Fruit fly (Drosophila melanogaster) whole organism, embryonic: ENCODE data around the gene CG1847.
A peak's percentile ranks its signal among the peaks of the same experiment; 100 is the strongest.

Experiments used
- B-H2 ChIP-seq: fragments of 200-800 bp; sonication (Bioruptor generic); optimal IDR thresholded peaks from 2 replicates; lab custom pipeline; 2018; ENCODE audit warnings: missing biosample characterization, mild to moderate bottlenecking, missing genetic modification characterization
- Bgb ChIP-seq: fragments of 200-800 bp; sonication (Bioruptor generic); IDR thresholded peaks from 2 replicates; pipeline ENCODE4 v1.3.6; 2022; ENCODE audit warnings: missing biosample characterization, missing genetic modification characterization; ENCODE audit not compliant: partially characterized antibody
- CG10321 ChIP-seq: fragments of 200-800 bp; sonication (Bioruptor generic); IDR thresholded peaks from 2 replicates; pipeline ENCODE4 v1.3.6; 2022; ENCODE audit warnings: missing biosample characterization, missing genetic modification characterization
- CG10979 ChIP-seq: fragments of 200-800 bp; sonication (Bioruptor generic); optimal IDR thresholded peaks from 2 replicates; lab custom pipeline; 2018; ENCODE audit warnings: missing biosample characterization, mild to moderate bottlenecking, missing genetic modification characterization, moderate library complexity
- CG11504 ChIP-seq: fragments of 200-800 bp; sonication (Bioruptor generic); optimal IDR thresholded peaks from 3 replicates; lab custom pipeline; 2019; ENCODE audit warnings: missing biosample characterization, mild to moderate bottlenecking, missing genetic modification characterization, moderate library complexity
- CG12942 ChIP-seq: fragments of 200-800 bp; sonication (Bioruptor generic); optimal IDR thresholded peaks from 3 replicates; lab custom pipeline; 2016; ENCODE audit warnings: missing biosample characterization, missing genetic modification characterization
- CG13296 ChIP-seq: fragments of 200-800 bp; sonication (Bioruptor generic); optimal IDR thresholded peaks from 3 replicates; lab custom pipeline; 2018; ENCODE audit warnings: missing biosample characterization, mild to moderate bottlenecking, missing genetic modification characterization
- CG14441 ChIP-seq: fragments of 200-800 bp; sonication (Bioruptor generic); IDR thresholded peaks from 2 replicates; pipeline ENCODE4 v1.3.6; 2022; ENCODE audit warnings: missing biosample characterization, missing genetic modification characterization
- CG14710 ChIP-seq: fragments of 200-800 bp; sonication (Bioruptor generic); optimal IDR thresholded peaks from 3 replicates; lab custom pipeline; 2019; ENCODE audit warnings: missing biosample characterization, mild to moderate bottlenecking, missing genetic modification characterization, moderate library complexity
- CG15514 ChIP-seq: fragments of 200-800 bp; sonication (Bioruptor generic); optimal IDR thresholded peaks from 3 replicates; lab custom pipeline; 2017; ENCODE audit warnings: missing biosample characterization, missing genetic modification characterization, mild to moderate bottlenecking, moderate library complexity, missing genetic modification reagents
- CG15601 ChIP-seq: fragments of 200-800 bp; sonication (Bioruptor generic); optimal IDR thresholded peaks from 3 replicates; lab custom pipeline; 2019; ENCODE audit warnings: missing biosample characterization, mild to moderate bottlenecking, missing genetic modification characterization, moderate library complexity
- CG17186 ChIP-seq: fragments of 200-800 bp; sonication (Bioruptor generic); optimal IDR thresholded peaks from 3 replicates; lab custom pipeline; 2017; ENCODE audit warnings: missing biosample characterization, missing genetic modification reagents, missing genetic modification characterization
- CG3281 ChIP-seq: fragments of 200-800 bp; sonication (Bioruptor generic); optimal IDR thresholded peaks from 3 replicates; lab custom pipeline; 2017; ENCODE audit warnings: missing biosample characterization, mild to moderate bottlenecking, missing genetic modification characterization
- CG5953 ChIP-seq: fragments of 200-800 bp; sonication (Bioruptor generic); IDR thresholded peaks from 2 replicates; pipeline ENCODE4 v1.3.6; 2022; ENCODE audit warnings: missing biosample characterization, missing genetic modification characterization
- CG6813 ChIP-seq: fragments of 200-800 bp; sonication (Bioruptor generic); optimal IDR thresholded peaks from 2 replicates; lab custom pipeline; 2017; ENCODE audit warnings: missing biosample characterization, missing genetic modification characterization, mild to moderate bottlenecking, moderate library complexity, missing genetic modification reagents
- CG7963 ChIP-seq: fragments of 200-800 bp; sonication (Bioruptor generic); IDR thresholded peaks from 3 replicates; pipeline ENCODE4 v1.3.6; 2022; ENCODE audit warnings: missing biosample characterization, missing genetic modification characterization; ENCODE audit not compliant: partially characterized antibody
- CG8290 ChIP-seq, 3 experiments: fragments of 200-800 bp; sonication (Bioruptor generic); optimal IDR thresholded peaks; 2 replicates each; lab custom pipeline; 2016 to 2019; ENCODE audit warnings: missing biosample characterization in 3 of 3, missing genetic modification characterization in 3 of 3, mild to moderate bottlenecking in 2 of 3, moderate library complexity in 1 of 3
- CG9437 ChIP-seq: fragments of 200-800 bp; sonication (Bioruptor generic); optimal IDR thresholded peaks from 2 replicates; lab custom pipeline; 2018; ENCODE audit warnings: missing biosample characterization, mild to moderate bottlenecking, missing genetic modification characterization
- CG9609 ChIP-seq: fragments of 200-800 bp; sonication (Bioruptor generic); optimal IDR thresholded peaks from 3 replicates; lab custom pipeline; 2016; ENCODE audit warnings: missing biosample characterization, missing genetic modification characterization
- CG9817 ChIP-seq: fragments of 200-800 bp; sonication (Bioruptor generic); optimal IDR thresholded peaks from 2 replicates; lab custom pipeline; 2018; ENCODE audit warnings: missing biosample characterization, mild to moderate bottlenecking, missing genetic modification characterization, moderate library complexity
- D19A ChIP-seq: fragments of 200-800 bp; optimal IDR thresholded peaks from 3 replicates; lab custom pipeline; 2019; ENCODE audit warnings: missing biosample characterization, mild to moderate bottlenecking, missing genetic modification characterization, moderate library complexity
- D19B ChIP-seq: fragments of 200-800 bp; sonication (Bioruptor generic); optimal IDR thresholded peaks from 2 replicates; lab custom pipeline; 2017; ENCODE audit warnings: missing biosample characterization, mild to moderate bottlenecking, missing genetic modification characterization
- Hr51 ChIP-seq, 2 experiments: fragments of 200-800 bp; sonication (Bioruptor generic); optimal IDR thresholded peaks; 2 replicates in 1 of 2; 3 replicates in 1 of 2; lab custom pipeline; 2016 to 2018; ENCODE audit warnings: missing biosample characterization in 2 of 2, missing genetic modification characterization in 2 of 2, mild to moderate bottlenecking in 1 of 2, moderate library complexity in 1 of 2
- Mrtf ChIP-seq: fragments of 200-800 bp; sonication (Bioruptor generic); IDR thresholded peaks from 3 replicates; pipeline ENCODE4 v1.3.6; 2022; ENCODE audit warnings: missing biosample characterization, missing genetic modification characterization
- Scr ChIP-seq: fragments of 200-800 bp; sonication (Bioruptor generic); IDR thresholded peaks from 2 replicates; pipeline ENCODE4 v1.3.6; 2022; ENCODE audit warnings: missing biosample characterization, missing genetic modification characterization; ENCODE audit not compliant: partially characterized antibody
- abd-A ChIP-seq: fragments of 200-800 bp; sonication (Bioruptor generic); optimal IDR thresholded peaks from 3 replicates; lab custom pipeline; 2019; ENCODE audit warnings: missing biosample characterization, mild to moderate bottlenecking, missing genetic modification characterization, moderate library complexity
- bsh ChIP-seq, 2 experiments: fragments of 200-800 bp; sonication (Bioruptor generic); optimal IDR thresholded peaks; 2 replicates each; lab custom pipeline; 2017 to 2018; ENCODE audit warnings: mild to moderate bottlenecking in 2 of 2, missing biosample characterization in 2 of 2, missing genetic modification characterization in 2 of 2, moderate library complexity in 1 of 2
- dan ChIP-seq: fragments of 200-800 bp; sonication (Bioruptor generic); IDR thresholded peaks from 2 replicates; pipeline ENCODE4 v1.3.6; 2022; ENCODE audit warnings: missing biosample characterization, missing genetic modification characterization
- emc ChIP-seq: fragments of 200-800 bp; sonication (Bioruptor generic); optimal IDR thresholded peaks from 2 replicates; lab custom pipeline; 2016; ENCODE audit warnings: missing biosample characterization, missing genetic modification characterization
- grau ChIP-seq: fragments of 200-800 bp; optimal IDR thresholded peaks from 3 replicates; lab custom pipeline; 2019; ENCODE audit warnings: missing biosample characterization, mild to moderate bottlenecking, missing genetic modification characterization, moderate library complexity
- gsb ChIP-seq: fragments of 200-800 bp; sonication (Bioruptor generic); IDR thresholded peaks from 2 replicates; pipeline ENCODE4 v1.3.6; 2022; ENCODE audit warnings: missing biosample characterization, missing genetic modification characterization
- hkb ChIP-seq, 2 experiments: fragments of 200-800 bp in 1 of 2; fragments of >200 bp in 1 of 2; sonication (Bioruptor generic) in 1 of 2; IDR thresholded peaks in 1 of 2; optimal IDR thresholded peaks in 1 of 2; 2 replicates each; pipeline versions ENCODE4 v1.3.6 to Lab custom; 2017 to 2022; ENCODE audit warnings: missing biosample characterization in 1 of 2, missing genetic modification characterization in 1 of 2
- hth ChIP-seq: fragments of >200 bp; optimal IDR thresholded peaks from 2 replicates; lab custom pipeline; 2017; ENCODE audit warnings: inconsistent platforms
- klu ChIP-seq: fragments of 200-800 bp; sonication (Bioruptor generic); IDR thresholded peaks from 2 replicates; pipeline ENCODE4 v1.3.6; 2022; ENCODE audit warnings: missing biosample characterization, missing genetic modification characterization
- lbe ChIP-seq: fragments of 200-800 bp; sonication (Bioruptor generic); optimal IDR thresholded peaks from 2 replicates; lab custom pipeline; 2016; ENCODE audit warnings: missing biosample characterization, mild to moderate bottlenecking, missing genetic modification characterization
- lilli ChIP-seq: fragments of 200-800 bp; sonication (Bioruptor generic); optimal IDR thresholded peaks from 3 replicates; lab custom pipeline; 2016; ENCODE audit warnings: missing biosample characterization, missing genetic modification characterization
- lmd ChIP-seq: fragments of 200-800 bp; sonication (Bioruptor generic); IDR thresholded peaks from 2 replicates; pipeline ENCODE4 v1.3.6; 2022; ENCODE audit warnings: missing biosample characterization, missing genetic modification characterization
- nau ChIP-seq: fragments of 200-800 bp; sonication (Bioruptor generic); optimal IDR thresholded peaks from 3 replicates; lab custom pipeline; 2017; ENCODE audit warnings: missing biosample characterization, mild to moderate bottlenecking, missing genetic modification characterization, missing genetic modification reagents
- p53 ChIP-seq: fragments of 200-800 bp; sonication (Bioruptor generic); optimal IDR thresholded peaks from 2 replicates; lab custom pipeline; 2016; ENCODE audit warnings: missing biosample characterization, missing genetic modification characterization
- slou ChIP-seq: fragments of 200-800 bp; sonication (Bioruptor generic); optimal IDR thresholded peaks from 3 replicates; lab custom pipeline; 2016; ENCODE audit warnings: missing biosample characterization, missing genetic modification characterization
- stc ChIP-seq: fragments of 200-800 bp; sonication (Bioruptor generic); IDR thresholded peaks from 2 replicates; pipeline ENCODE4 v1.3.6; 2022; ENCODE audit warnings: missing biosample characterization, missing genetic modification characterization
- tll ChIP-seq, 2 experiments: fragments of 200-800 bp in 1 of 2; fragments of >200 bp in 1 of 2; sonication (Bioruptor generic) in 1 of 2; optimal IDR thresholded peaks; 2 replicates each; lab custom pipeline; 2017 to 2019; ENCODE audit warnings: missing biosample characterization in 2 of 2, missing genetic modification characterization in 2 of 2, mild to moderate bottlenecking in 1 of 2, moderate library complexity in 1 of 2
- tna ChIP-seq: fragments of 200-800 bp; sonication (Bioruptor generic); IDR thresholded peaks from 2 replicates; pipeline ENCODE4 v1.3.6; 2022; ENCODE audit warnings: missing biosample characterization, missing genetic modification characterization; ENCODE audit not compliant: partially characterized antibody
- ttk ChIP-seq: fragments of 200-800 bp; sonication (Bioruptor generic); IDR thresholded peaks from 2 replicates; pipeline ENCODE4 v2.1.2; 2022; ENCODE audit warnings: missing biosample characterization, missing genetic modification characterization
- vfl ChIP-seq: fragments of 200-800 bp; sonication (Bioruptor generic); optimal IDR thresholded peaks from 2 replicates; lab custom pipeline; 2016; ENCODE audit warnings: missing biosample characterization, missing genetic modification characterization
- vnd ChIP-seq: fragments of 200-800 bp; sonication (Bioruptor generic); IDR thresholded peaks from 3 replicates; pipeline ENCODE4 v1.3.6; 2022; ENCODE audit warnings: missing biosample characterization, missing genetic modification characterization; ENCODE audit not compliant: partially characterized antibody
- wdn ChIP-seq: fragments of 200-800 bp; sonication (Bioruptor generic); IDR thresholded peaks from 2 replicates; pipeline ENCODE4 v1.3.6; 2022; ENCODE audit warnings: missing biosample characterization, missing genetic modification characterization
- zfh1 ChIP-seq: fragments of 200-800 bp; sonication (Bioruptor generic); IDR thresholded peaks from 3 replicates; pipeline ENCODE4 v1.3.6; 2022; ENCODE audit warnings: missing biosample characterization, missing genetic modification characterization

The CG1847 gene

dm6 chrX:11854758-11855465 is 14.1 kb upstream of the CG1847 start, which contains the start of the genes CG10347 and ATP7 (continued):
- TF ChIP-seq CG6813 (GFP tag; lab: Kevin White, UChicago) (no peak), CG17186 (peak; percentile 15), lmd (GFP tag; lab: Robert Waterston, UW) (no peak), slou (GFP tag; lab: Kevin White, UChicago) (no peak), CG9817 (tag; lab: Kevin White, UChicago) (no peak), CG9609 (GFP tag; lab: Kevin White, UChicago) (no peak), vfl (GFP tag; lab: Kevin White, UChicago) (no peak), Scr (peak; percentile 94), p53 (GFP tag; lab: Kevin White, UChicago) (peak; percentile 43), bsh (GFP tag; optimal IDR thresholded peaks at IDR 0.05; lab: Kevin White, UChicago) (no peak), CG5953 (GFP tag; lab: Robert Waterston, UW) (no peak), Mrtf (GFP tag; lab: Robert Waterston, UW) (no peak), dan (GFP tag; lab: Robert Waterston, UW) (no peak), CG10979 (tag; lab: Kevin White, UChicago) (no peak), tll (GFP tag; optimal IDR thresholded peaks at IDR 0.05; lab: Kevin White, UChicago) (no peak), klu (GFP tag; lab: Robert Waterston, UW) (no peak), CG14441 (GFP tag; lab: Robert Waterston, UW) (no peak), abd-A (tag; lab: Kevin White, UChicago) (no peak), vnd (peak; percentile 85), CG15514 (GFP tag; lab: Kevin White, UChicago) (peak; percentile 63), stc (GFP tag; lab: Robert Waterston, UW) (no peak), CG14710 (peak; percentile 49), Bgb (GFP tag; lab: Robert Waterston, UW) (peak; percentile 90), nau (peak; percentile 5), CG15601 (tag; lab: Kevin White, UChicago) (no peak), tna (GFP tag; lab: Robert Waterston, UW) (peak; percentile 82), Hr51 (GFP tag; optimal IDR thresholded peaks at IDR 0.05; lab: Kevin White, UChicago) (peak; percentile 17 to 21), emc (GFP tag; lab: Kevin White, UChicago) (no peak), zfh1 (no peak), grau (peak; percentile 25), ttk (no peak), B-H2 (GFP tag; lab: Kevin White, UChicago) (peak; percentile 38), CG13296 (GFP tag; lab: Kevin White, UChicago) (peak; percentile 6), hkb (optimal IDR thresholded peaks at IDR 0.05; lab: Kevin White, UChicago) (peak; percentile 98), hkb (GFP tag; IDR thresholded peaks at IDR 0.05; lab: Robert Waterston, UW) (no peak), hth (lab: Kevin White, UChicago) (no peak), wdn (GFP tag; lab: Robert Waterston, UW) (no peak), gsb (GFP tag; lab: Robert Waterston, UW) (no peak), D19B (no peak), CG8290 (GFP tag; optimal IDR thresholded peaks at IDR 0.05; lab: Kevin White, UChicago) (no peak), CG8290 (tag; optimal IDR thresholded peaks at IDR 0.05; lab: Kevin White, UChicago) (peak in 1 of 2 experiments; percentile 35), CG7963 (GFP tag; lab: Robert Waterston, UW) (peak; percentile 75), D19A (tag; lab: Kevin White, UChicago) (no peak), lbe (GFP tag; lab: Kevin White, UChicago) (peak; percentile 22), CG3281 (no peak), CG11504 (tag; lab: Kevin White, UChicago) (peak; percentile 21), CG12942 (GFP tag; lab: Kevin White, UChicago) (no peak), lilli (GFP tag; lab: Kevin White, UChicago) (peak; percentile 55), CG9437 (GFP tag; lab: Kevin White, UChicago) (peak; percentile 13), CG10321 (GFP tag; lab: Robert Waterston, UW) (no peak)
